Worm (Caenorhabditis elegans) whole organism, L1 larva: ENCODE data around the gene zipt-2.1.

Experiments used
- F16B12.6 ChIP-seq: fragments of 150-350 bp; optimal IDR thresholded peaks from 2 replicates; lab custom pipeline; 2014; ENCODE audit warnings: missing biosample characterization, missing genetic modification characterization
- aly-2 ChIP-seq: fragments of 150-350 bp; optimal IDR thresholded peaks from 2 replicates; lab custom pipeline; 2014; ENCODE audit warnings: missing biosample characterization, missing genetic modification characterization
- blmp-1 ChIP-seq: fragments of 150-350 bp; optimal IDR thresholded peaks from 2 replicates; lab custom pipeline; 2014; ENCODE audit warnings: missing biosample characterization, missing genetic modification characterization
- ces-1 ChIP-seq: fragments of 150-350 bp; optimal IDR thresholded peaks from 2 replicates; lab custom pipeline; 2014; ENCODE audit warnings: missing biosample characterization, missing genetic modification reagents, missing genetic modification characterization
- dsc-1 ChIP-seq: sonication (generic microtip); optimal IDR thresholded peaks from 2 replicates; lab custom pipeline; 2016; ENCODE audit warnings: mild to moderate bottlenecking, missing genetic modification characterization, missing compliant biosample characterization
- efl-1 ChIP-seq, 4 experiments: fragments of 150-350 bp; optimal IDR thresholded peaks in 3 of 4; peaks in 1 of 4; 1 replicate in 1 of 4; 2 replicates in 3 of 4; lab custom pipeline; 2014; ENCODE audit warnings: missing biosample characterization in 2 of 4, missing genetic modification characterization in 2 of 4, missing genetic modification reagents in 2 of 4
- elt-3 ChIP-seq, 6 experiments: fragments of 150-350 bp in 1 of 6; sonication (generic microtip); optimal IDR thresholded peaks; 2 replicates each; lab custom pipeline; 2017 to 2018; ENCODE audit warnings: missing biosample characterization in 6 of 6, missing genetic modification characterization in 6 of 6, inconsistent platforms in 1 of 6
- grh-1 ChIP-seq: fragments of 200-800 bp; sonication (Bioruptor generic); IDR thresholded peaks from 2 replicates; pipeline ENCODE4 v1.3.6; 2022; ENCODE audit warnings: missing genetic modification reagents, missing genetic modification characterization, missing compliant biosample characterization
- hpl-2 ChIP-seq: fragments of 150-350 bp; optimal IDR thresholded peaks from 2 replicates; lab custom pipeline; 2014; ENCODE audit warnings: missing biosample characterization, missing genetic modification reagents, missing genetic modification characterization
- lin-13 ChIP-seq: fragments of 150-350 bp; optimal IDR thresholded peaks from 2 replicates; lab custom pipeline; 2014; ENCODE audit warnings: missing biosample characterization, missing genetic modification reagents, missing genetic modification characterization
- lin-14 ChIP-seq: fragments of 200-800 bp; sonication (Bioruptor generic); optimal IDR thresholded peaks from 2 replicates; lab custom pipeline; 2018; ENCODE audit warnings: mild to moderate bottlenecking, missing genetic modification characterization, moderate library complexity, missing compliant biosample characterization
- lin-35 ChIP-seq, 2 experiments: fragments of 150-350 bp; optimal IDR thresholded peaks; 2 replicates each; lab custom pipeline; 2014; ENCODE audit warnings: missing biosample characterization in 2 of 2, missing genetic modification characterization in 2 of 2, missing genetic modification reagents in 2 of 2
- lin-39 ChIP-seq: fragments of 150-350 bp; optimal IDR thresholded peaks from 2 replicates; lab custom pipeline; 2014; ENCODE audit warnings: missing biosample characterization, missing genetic modification reagents, missing genetic modification characterization
- lsy-2 ChIP-seq, 2 experiments: fragments of 150-350 bp; optimal IDR thresholded peaks; 2 replicates each; lab custom pipeline; 2014; ENCODE audit warnings: missing biosample characterization in 2 of 2, missing genetic modification characterization in 2 of 2
- mab-9 ChIP-seq: fragments of 200-800 bp; sonication (Bioruptor generic); IDR thresholded peaks from 2 replicates; pipeline ENCODE4 v1.3.6; 2022; ENCODE audit warnings: missing genetic modification reagents, missing genetic modification characterization, missing compliant biosample characterization
- mdl-1 ChIP-seq, 2 experiments: fragments of 150-350 bp; optimal IDR thresholded peaks; 2 replicates each; lab custom pipeline; 2014 to 2017; ENCODE audit warnings: missing biosample characterization in 2 of 2, missing genetic modification characterization in 2 of 2, inconsistent platforms in 1 of 2
- mep-1 ChIP-seq: fragments of 150-350 bp; optimal IDR thresholded peaks from 2 replicates; lab custom pipeline; 2014; ENCODE audit warnings: missing biosample characterization, missing genetic modification characterization
- nhr-11 ChIP-seq: fragments of 150-350 bp; optimal IDR thresholded peaks from 2 replicates; lab custom pipeline; 2014; ENCODE audit warnings: missing biosample characterization, missing genetic modification characterization
- nhr-19 ChIP-seq: fragments of 200-800 bp; sonication (Bioruptor generic); conservative IDR thresholded peaks from 2 replicates; pipeline ENCODE4 v1.3.6; 2022; ENCODE audit warnings: missing genetic modification characterization, missing compliant biosample characterization
- nhr-20 ChIP-seq: sonication (generic microtip); optimal IDR thresholded peaks from 2 replicates; lab custom pipeline; 2016; ENCODE audit warnings: mild to moderate bottlenecking, missing genetic modification characterization, missing compliant biosample characterization
- nhr-237 ChIP-seq: fragments of 150-350 bp; optimal IDR thresholded peaks from 2 replicates; lab custom pipeline; 2014; ENCODE audit warnings: missing biosample characterization, missing genetic modification characterization
- nhr-28 ChIP-seq: fragments of 150-350 bp; optimal IDR thresholded peaks from 2 replicates; lab custom pipeline; 2014; ENCODE audit warnings: missing biosample characterization, missing genetic modification characterization
- nhr-47 ChIP-seq: sonication (generic microtip); optimal IDR thresholded peaks from 2 replicates; lab custom pipeline; 2016; ENCODE audit warnings: mild to moderate bottlenecking, missing genetic modification characterization, moderate library complexity, missing compliant biosample characterization
- nhr-71 ChIP-seq: sonication (generic microtip); optimal IDR thresholded peaks from 2 replicates; lab custom pipeline; 2016; ENCODE audit warnings: mild to moderate bottlenecking, missing genetic modification characterization, moderate library complexity, missing compliant biosample characterization
- nhr-84 ChIP-seq: sonication (generic microtip); optimal IDR thresholded peaks from 2 replicates; lab custom pipeline; 2017; ENCODE audit warnings: missing biosample characterization, missing genetic modification characterization
- nhr-85 ChIP-seq: sonication (generic microtip); peaks from one replicate; lab custom pipeline; 2016; ENCODE audit warnings: missing genetic modification characterization, inconsistent platforms, missing compliant biosample characterization
- nhr-90 ChIP-seq: sonication (generic microtip); optimal IDR thresholded peaks from 2 replicates; lab custom pipeline; 2016; ENCODE audit warnings: mild to moderate bottlenecking, missing genetic modification characterization, missing compliant biosample characterization; ENCODE audit not compliant: poor library complexity
- snu-23 ChIP-seq: sonication (generic microtip); optimal IDR thresholded peaks from 2 replicates; lab custom pipeline; 2016; ENCODE audit warnings: missing genetic modification characterization, missing compliant biosample characterization
- sptf-1 ChIP-seq: fragments of 150-350 bp; optimal IDR thresholded peaks from 2 replicates; lab custom pipeline; 2014; ENCODE audit warnings: missing biosample characterization, missing genetic modification characterization
- sup-37 ChIP-seq: fragments of 200-800 bp; sonication (Bioruptor generic); optimal IDR thresholded peaks from 2 replicates; lab custom pipeline; 2018; ENCODE audit warnings: mild to moderate bottlenecking, missing genetic modification characterization, missing compliant biosample characterization
- tbx-2 ChIP-seq: sonication (generic microtip); optimal IDR thresholded peaks from 2 replicates; lab custom pipeline; 2016; ENCODE audit warnings: missing genetic modification characterization, missing compliant biosample characterization
- unc-62 ChIP-seq: fragments of 150-350 bp; optimal IDR thresholded peaks from 2 replicates; lab custom pipeline; 2014; ENCODE audit warnings: missing biosample characterization, missing genetic modification reagents, missing genetic modification characterization
- unc-98 ChIP-seq: fragments of 200-800 bp; sonication (Bioruptor generic); IDR thresholded peaks from 2 replicates; pipeline ENCODE4 v1.3.6; 2022; ENCODE audit warnings: missing genetic modification characterization, missing compliant biosample characterization
- vab-15 ChIP-seq: sonication (generic microtip); optimal IDR thresholded peaks from 2 replicates; lab custom pipeline; 2017; ENCODE audit warnings: missing genotype, mild to moderate bottlenecking, missing genetic modification characterization, missing compliant biosample characterization
- xbp-1 ChIP-seq: sonication (generic microtip); optimal IDR thresholded peaks from 2 replicates; lab custom pipeline; 2016; ENCODE audit warnings: missing genetic modification characterization, missing compliant biosample characterization
- zag-1 ChIP-seq: fragments of 150-350 bp; optimal IDR thresholded peaks from 2 replicates; lab custom pipeline; 2014; ENCODE audit warnings: missing biosample characterization, missing genetic modification characterization
- ztf-4 ChIP-seq: fragments of 150-350 bp; optimal IDR thresholded peaks from 2 replicates; lab custom pipeline; 2014; ENCODE audit warnings: missing biosample characterization, missing genetic modification characterization

Gene zipt-2.1

DNA sequence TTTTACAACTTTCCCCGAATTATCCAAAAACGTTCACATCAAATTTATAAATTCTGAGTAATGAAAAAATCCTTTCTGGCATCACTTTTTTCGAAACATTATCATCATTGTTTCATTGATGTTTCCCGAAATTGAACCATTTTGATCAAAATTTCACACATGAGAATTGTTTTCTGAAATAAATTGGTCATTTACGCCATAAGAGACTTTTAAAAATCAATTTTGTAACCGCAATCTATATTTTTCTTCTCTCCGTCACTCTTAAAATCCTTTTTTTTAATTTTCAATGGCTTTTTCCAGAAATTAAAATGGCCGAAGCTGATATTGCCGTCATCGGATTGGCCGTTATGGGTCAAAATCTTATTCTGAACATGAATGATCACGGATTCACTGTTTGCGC is 30.1 kb upstream of the zipt-2.1 start, which contains the start of gene T25B9.9:
TSS of gene T25B9.9 (plus strand) at position 301 of the 400 bp plus-strand sequence.
- TF ChIP-seq grh-1 (GFP tag; lab: Robert Waterston, UW) = no peak
- no peak for TF ChIP-seq tbx-2
- TF ChIP-seq nhr-90 (tag; lab: Kevin White, UChicago) = no peak
- TF ChIP-seq vab-15 (tag; lab: Kevin White, UChicago) = no peak
- no peak for TF ChIP-seq nhr-28 (tag; lab: Kevin White, UChicago)
- TF ChIP-seq nhr-237 (tag; lab: Kevin White, UChicago) = no peak
- no peak for TF ChIP-seq xbp-1 (tag; lab: Kevin White, UChicago)
- no peak for TF ChIP-seq sup-37 (GFP tag; lab: Kevin White, UChicago)
- TF ChIP-seq hpl-2 (GFP tag; lab: Kevin White, UChicago) = no peak

DNA sequence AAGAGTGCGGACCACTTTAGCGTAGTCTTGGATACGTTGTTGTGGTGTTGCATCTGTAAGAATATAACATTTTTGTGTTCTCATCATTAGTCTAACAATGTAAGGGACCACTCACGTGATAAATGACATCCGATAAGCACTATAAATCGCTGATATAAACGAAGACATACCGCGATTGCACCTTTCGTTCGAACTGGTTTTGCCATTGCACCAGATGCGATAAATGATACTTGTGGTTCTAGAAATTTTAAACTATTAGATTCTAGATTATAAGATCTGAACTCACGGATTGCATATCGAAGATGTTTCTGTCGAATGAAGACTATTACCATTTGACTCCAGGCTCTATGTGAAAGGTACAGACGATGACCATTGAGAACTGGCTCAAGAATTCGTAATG is 28.2 kb upstream of the zipt-2.1 start:
- TF ChIP-seq nhr-84 (no peak), hpl-2 (GFP tag; lab: Kevin White, UChicago) (no peak), nhr-47 (tag; lab: Kevin White, UChicago) (no peak), nhr-11 (no peak), mep-1 (tag; lab: Kevin White, UChicago) (no peak), ztf-4 (tag; lab: Kevin White, UChicago) (no peak)

DNA sequence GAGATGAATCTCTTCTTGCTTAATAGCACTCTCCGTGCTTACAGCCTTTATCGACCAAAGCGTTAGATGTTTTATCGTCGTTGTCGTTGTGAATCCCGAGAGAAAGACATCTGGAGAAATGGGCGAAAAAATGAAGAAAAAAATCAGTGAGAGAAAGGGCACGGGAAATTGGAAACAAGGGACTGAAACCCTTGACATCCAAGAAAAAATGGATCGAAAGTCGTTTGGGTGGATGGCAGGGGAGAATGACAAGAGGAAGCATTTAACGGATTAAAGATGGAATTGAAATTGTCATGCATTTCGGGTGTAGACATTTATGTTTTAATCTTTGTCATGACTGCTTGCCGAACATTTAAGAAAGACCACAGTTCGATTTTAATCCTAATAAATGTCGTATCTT is 25.6 kb upstream of the zipt-2.1 start, which contains the start of gene inpp-1:
TSS of gene inpp-1 (minus strand) at position 101 of the 400 bp plus-strand sequence.
- TF ChIP-seq dsc-1 (tag; lab: Kevin White, UChicago) (peak; percentile 25), mab-9 (GFP tag; lab: Robert Waterston, UW) (no peak)

DNA sequence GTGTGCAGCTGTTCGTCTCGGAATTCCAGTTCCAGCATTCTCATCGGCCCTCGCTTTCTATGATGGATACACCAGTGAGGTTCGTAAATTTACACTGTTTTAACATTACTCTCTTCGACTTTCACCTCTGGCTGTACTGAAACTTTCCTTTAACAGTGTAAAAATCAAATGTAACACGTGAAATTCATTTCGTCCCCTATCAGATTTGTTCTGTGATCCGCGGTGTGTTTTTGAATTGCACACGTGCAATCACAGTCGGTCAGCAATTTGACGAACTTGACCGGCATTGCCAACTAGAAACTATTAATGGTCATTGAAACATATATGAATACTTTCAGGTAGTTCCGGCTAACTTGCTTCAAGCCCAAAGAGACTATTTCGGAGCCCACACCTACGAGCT is 22.4 kb upstream of the zipt-2.1 start:
- peak; percentile 65 for TF ChIP-seq blmp-1 (tag; lab: Kevin White, UChicago)
- TF ChIP-seq nhr-85 (tag; lab: Kevin White, UChicago) = peak; percentile 89
- TF ChIP-seq lin-13 (GFP tag; lab: Kevin White, UChicago) = no peak
- peak; percentile 35 for TF ChIP-seq tbx-2
- peak in 1 of 2 experiments; percentile 16 for TF ChIP-seq lin-35 (GFP tag; optimal IDR thresholded peaks at IDR 0.05; lab: Kevin White, UChicago)
- TF ChIP-seq snu-23 (GFP tag; lab: Kevin White, UChicago) = peak; percentile 25
- peak in 2 of 6 experiments; percentile 5 to 12 for TF ChIP-seq elt-3 (tag; optimal IDR thresholded peaks at IDR 0.05; lab: Kevin White, UChicago)
- no peak for TF ChIP-seq sptf-1 (tag; lab: Kevin White, UChicago)
- peak; percentile 16 for TF ChIP-seq nhr-71 (tag; lab: Kevin White, UChicago)
- TF ChIP-seq nhr-20 (tag; lab: Kevin White, UChicago) = peak; percentile 61
- peak in 1 of 2 experiments; percentile 57 for TF ChIP-seq mdl-1 (tag; optimal IDR thresholded peaks at IDR 0.05; lab: Kevin White, UChicago)
- peak; percentile 29 for TF ChIP-seq lin-14 (GFP tag; lab: Kevin White, UChicago)
- peak; percentile 24; the same call in 1 of the 2 replicates for TF ChIP-seq nhr-19 (GFP tag; lab: Robert Waterston, UW)
- no peak for TF ChIP-seq efl-1 (optimal IDR thresholded peaks at IDR 0.05; lab: Kevin White, UChicago)
- no peak for TF ChIP-seq efl-1 (GFP tag; optimal IDR thresholded peaks at IDR 0.05 in 1 of 2; lab: Kevin White, UChicago)

ce11 chrIV:10777600-10777999 is 21.9 kb upstream of the zipt-2.1 start:
- no peak for TF ChIP-seq unc-62
- no peak for TF ChIP-seq zag-1 (tag; lab: Kevin White, UChicago)
- TF ChIP-seq lsy-2 (tag; optimal IDR thresholded peaks at IDR 0.05; lab: Kevin White, UChicago) = no peak
- TF ChIP-seq nhr-71 (tag; lab: Kevin White, UChicago) = no peak
- TF ChIP-seq lin-39 (tag; lab: Kevin White, UChicago) = no peak
- TF ChIP-seq ces-1 (GFP tag; lab: Kevin White, UChicago) = no peak
- no peak for TF ChIP-seq aly-2 (tag; lab: Kevin White, UChicago)
- TF ChIP-seq unc-98 = no peak
- no peak for TF ChIP-seq F16B12.6 (tag; lab: Kevin White, UChicago)
